Worm (Caenorhabditis elegans): ENCODE data around the gene C32D5.11.

The C32D5.11 gene

DNA sequence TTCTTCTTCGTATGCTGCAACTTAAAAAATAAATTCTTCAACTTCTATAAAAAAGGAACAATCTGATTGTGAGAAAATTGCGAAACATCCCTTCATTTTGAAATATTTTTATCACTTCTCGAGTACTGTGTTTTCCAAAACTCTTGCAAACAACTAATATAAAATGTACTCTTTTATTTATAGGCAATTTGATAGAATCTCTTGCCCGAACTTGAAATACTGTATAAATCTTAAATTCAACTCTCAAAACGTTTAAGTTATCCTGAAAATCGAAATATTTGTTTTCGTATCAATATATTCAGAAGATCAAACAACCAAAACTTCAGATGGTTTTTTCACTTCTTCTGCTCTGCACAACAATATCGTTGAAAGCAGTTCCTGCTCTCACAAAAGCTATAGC lies 31.2 kb upstream of the C32D5.11 start, which contains the start of gene F58F12.4:
Gene F58F12.4, plus strand, starts transcription at position 301 of the 400 bp plus-strand sequence.
- TF ChIP-seq ama-1 (optimal IDR thresholded peaks at IDR 0.05) (no peak), skn-1 (tag; optimal IDR thresholded peaks at IDR 0.05) (no peak), egl-27 (tag; optimal IDR thresholded peaks at IDR 0.05) (no peak), ztf-11 (tag; optimal IDR thresholded peaks at IDR 0.05) (no peak), lsy-2 (tag; optimal IDR thresholded peaks at IDR 0.05) (no peak), elt-3 (tag; optimal IDR thresholded peaks at IDR 0.05) (no peak), nhr-10 (tag; optimal IDR thresholded peaks at IDR 0.05) (no peak), nhr-12 (tag; optimal IDR thresholded peaks at IDR 0.05) (no peak), nhr-23 (tag; optimal IDR thresholded peaks at IDR 0.05) (no peak), unc-39 (tag; optimal IDR thresholded peaks at IDR 0.05) (no peak), nhr-25 (tag; optimal IDR thresholded peaks at IDR 0.05) (no peak), elt-1 (tag; optimal IDR thresholded peaks at IDR 0.05) (no peak), nhr-129 (tag; optimal IDR thresholded peaks at IDR 0.05) (no peak), ztf-1 (GFP tag; conservative IDR thresholded peaks at IDR 0.05) (no peak)

DNA sequence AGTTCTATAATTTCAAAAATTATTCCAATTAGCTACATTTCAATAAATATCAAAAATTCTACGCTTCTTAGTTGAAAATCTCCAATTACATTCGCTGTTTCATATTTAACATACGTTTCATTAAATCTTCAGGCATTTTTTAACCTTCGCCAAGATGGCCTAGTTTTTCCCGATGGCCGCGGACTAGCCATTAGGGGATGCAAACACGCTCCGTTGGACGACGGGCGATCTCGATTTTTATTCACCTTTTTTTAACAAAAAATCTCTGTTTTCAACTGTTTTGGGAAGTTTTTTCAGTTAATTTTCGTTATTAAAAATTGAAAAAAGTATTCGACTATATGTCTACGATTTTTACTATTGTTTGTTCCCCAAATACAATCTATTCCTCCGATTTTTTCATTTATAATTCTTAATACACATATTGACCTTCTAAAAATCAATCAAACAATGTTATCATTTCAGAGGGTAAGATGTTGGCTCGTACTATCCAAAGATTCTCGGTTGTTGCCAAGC lies 28.0 kb upstream of the C32D5.11 start, which contains the start of gene F58F12.1:
Gene F58F12.1, plus strand, starts transcription at position 463 of the 513 bp plus-strand sequence.
- peak; percentile 67 for TF ChIP-seq fos-1 (tag; optimal IDR thresholded peaks at IDR 0.05)
- TF ChIP-seq nhr-12 (tag; optimal IDR thresholded peaks at IDR 0.05) = no peak
- TF ChIP-seq elt-3 (tag; optimal IDR thresholded peaks at IDR 0.05) = no peak
- TF ChIP-seq lin-13 (GFP tag; optimal IDR thresholded peaks at IDR 0.05) = peak; percentile 61
- peak; percentile 81 for TF ChIP-seq C34F6.9 (tag; optimal IDR thresholded peaks at IDR 0.05)
- TF ChIP-seq peb-1 (tag; optimal IDR thresholded peaks at IDR 0.05) = no peak
- peak; percentile 24 for TF ChIP-seq crh-2 (tag; optimal IDR thresholded peaks at IDR 0.05)
- peak; percentile 38 for TF ChIP-seq sem-4 (tag; optimal IDR thresholded peaks at IDR 0.05)
- peak; percentile 28 for TF ChIP-seq snpc-4 (tag; optimal IDR thresholded peaks at IDR 0.05)
- TF ChIP-seq mdl-1 (tag; optimal IDR thresholded peaks at IDR 0.05) = no peak
- TF ChIP-seq unc-39 (tag; optimal IDR thresholded peaks at IDR 0.05) = no peak
- peak; percentile 18 for TF ChIP-seq sma-3 (GFP tag; optimal IDR thresholded peaks at IDR 0.05)
- peak; percentile 16 for TF ChIP-seq nhr-21 (tag; optimal IDR thresholded peaks at IDR 0.05)
- peak; percentile 41 for TF ChIP-seq sma-9 (GFP tag; optimal IDR thresholded peaks at IDR 0.05)
- no peak for TF ChIP-seq sma-9 (tag; optimal IDR thresholded peaks at IDR 0.05)
- peak; percentile 61 for TF ChIP-seq nhr-129 (tag; optimal IDR thresholded peaks at IDR 0.05)
- TF ChIP-seq ztf-11 (tag; optimal IDR thresholded peaks at IDR 0.05) = no peak
- TF ChIP-seq ceh-82 (tag; optimal IDR thresholded peaks at IDR 0.05) = no peak
- peak; percentile 66 for TF ChIP-seq gmeb-1 (tag; optimal IDR thresholded peaks at IDR 0.05)
- no peak for TF ChIP-seq mbf-1 (tag; optimal IDR thresholded peaks at IDR 0.05)
- no peak for TF ChIP-seq ama-1 (optimal IDR thresholded peaks at IDR 0.05)
- TF ChIP-seq lsy-2 (tag; optimal IDR thresholded peaks at IDR 0.05) = peak; percentile 39 to 78

DNA sequence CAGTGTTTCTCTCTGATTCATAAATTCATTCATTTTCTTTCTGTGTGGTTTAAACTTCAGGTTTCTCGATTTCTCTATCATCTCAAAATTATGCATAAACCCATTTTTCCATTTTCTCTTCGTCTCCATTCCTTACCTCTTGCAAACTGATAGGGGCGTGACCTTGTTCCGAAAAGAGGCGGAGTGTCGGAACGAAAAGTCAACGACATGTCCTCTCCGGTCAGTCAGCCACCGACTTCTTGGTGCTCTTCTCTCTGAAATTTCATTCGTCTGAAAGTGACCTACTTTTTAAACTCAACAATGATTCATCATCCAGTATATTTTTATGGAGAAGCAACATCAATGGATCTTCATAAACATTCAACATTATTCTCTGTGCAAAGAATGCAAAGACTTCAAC lies 25.6 kb upstream of the C32D5.11 start, which contains the start of gene F58F12.12:
Gene F58F12.12, plus strand, starts transcription at position 301 of the 400 bp plus-strand sequence.
- TF ChIP-seq fos-1 (tag; optimal IDR thresholded peaks at IDR 0.05) = peak; percentile 3
- no peak for TF ChIP-seq F13H6.1 (tag; optimal IDR thresholded peaks at IDR 0.05)
- no peak for TF ChIP-seq R02D3.7 (tag; optimal IDR thresholded peaks at IDR 0.05)

DNA sequence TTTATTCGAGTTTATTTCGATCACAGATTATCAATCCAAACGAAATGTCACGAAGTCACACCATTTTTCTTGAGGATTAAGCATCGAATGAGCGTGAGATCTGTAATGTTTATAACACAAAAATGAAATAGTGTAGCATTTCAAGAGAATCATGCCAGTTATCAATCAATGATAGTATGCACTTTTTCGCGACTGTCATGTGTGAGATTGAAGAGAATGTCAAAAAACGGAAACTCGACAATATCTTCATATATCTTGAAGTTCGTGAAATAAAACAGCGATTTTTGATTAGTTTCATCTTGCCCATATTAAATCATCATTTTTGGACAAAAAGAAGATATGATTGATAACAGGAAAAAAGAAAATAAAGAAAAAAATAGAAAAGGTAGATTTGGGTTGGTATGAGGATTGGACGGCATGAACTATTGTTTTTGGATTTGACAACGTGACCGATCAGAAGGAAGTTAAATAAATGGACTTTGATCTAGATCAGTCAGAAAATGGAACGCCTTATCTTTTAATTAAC lies 23.9 kb upstream of the C32D5.11 start:
- TF ChIP-seq lin-13 (GFP tag; optimal IDR thresholded peaks at IDR 0.05) = no peak
- TF ChIP-seq lin-11 (tag; optimal IDR thresholded peaks at IDR 0.05) = no peak
- no peak for TF ChIP-seq dmd-4 (tag; optimal IDR thresholded peaks at IDR 0.05)
- TF ChIP-seq mbf-1 (tag; optimal IDR thresholded peaks at IDR 0.05) = no peak
- TF ChIP-seq blmp-1 (tag; optimal IDR thresholded peaks at IDR 0.05; ENCODE audit: insufficient read depth) = no peak
- no peak for TF ChIP-seq nhr-11 (tag; optimal IDR thresholded peaks at IDR 0.05)
- TF ChIP-seq Y55F3AM.14 (GFP tag; optimal IDR thresholded peaks at IDR 0.05) = no peak
- no peak for TF ChIP-seq lsy-2 (tag; optimal IDR thresholded peaks at IDR 0.05)
- no peak for TF ChIP-seq nhr-6 (tag; optimal IDR thresholded peaks at IDR 0.05)
- no peak for TF ChIP-seq crh-2 (tag; optimal IDR thresholded peaks at IDR 0.05)
- TF ChIP-seq skn-1 (tag; optimal IDR thresholded peaks at IDR 0.05) = no peak
- TF ChIP-seq sma-3 (GFP tag; optimal IDR thresholded peaks at IDR 0.05) = peak; percentile 10
- TF ChIP-seq ztf-4 (tag; optimal IDR thresholded peaks at IDR 0.05) = no peak
- no peak for TF ChIP-seq mdl-1 (tag; optimal IDR thresholded peaks at IDR 0.05)
- TF ChIP-seq ceh-16 (tag; optimal IDR thresholded peaks at IDR 0.05) = no peak
- TF ChIP-seq elt-3 (tag; optimal IDR thresholded peaks at IDR 0.05) = no peak
- TF ChIP-seq fos-1 (tag; optimal IDR thresholded peaks at IDR 0.05) = peak; percentile 44
- TF ChIP-seq lin-39 (tag; optimal IDR thresholded peaks at IDR 0.05) = no peak
- peak; percentile 35 for TF ChIP-seq sma-9 (GFP tag; optimal IDR thresholded peaks at IDR 0.05)
- no peak for TF ChIP-seq sma-9 (tag; optimal IDR thresholded peaks at IDR 0.05)
- peak; percentile 69 for TF ChIP-seq nhr-21 (tag; optimal IDR thresholded peaks at IDR 0.05)
